Worm (Caenorhabditis elegans) whole organism, midembryonic: ENCODE measurements around the gene F53H2.3.

Experiments used
- T22C8.4 ChIP-seq: fragments of 200-800 bp; sonication (Bioruptor generic); IDR thresholded peaks from 2 replicates; pipeline ENCODE4 v1.3.6; 2022; ENCODE audit warnings: missing genetic modification characterization, missing compliant biosample characterization
- flt-1 ChIP-seq: fragments of 200-800 bp; sonication (Bioruptor generic); IDR thresholded peaks from 2 replicates; pipeline ENCODE4 v1.3.6; 2022; ENCODE audit warnings: missing genetic modification characterization, missing compliant biosample characterization
- klf-2 ChIP-seq: fragments of 200-800 bp; sonication (Bioruptor generic); conservative IDR thresholded peaks from 2 replicates; pipeline ENCODE4 v1.3.6; 2022; ENCODE audit warnings: missing genetic modification reagents, missing genetic modification characterization, missing compliant biosample characterization
- med-1 ChIP-seq: sonication (generic microtip); optimal IDR thresholded peaks from 2 replicates; lab custom pipeline; 2017; ENCODE audit warnings: missing genetic modification characterization, mild to moderate bottlenecking, missing compliant biosample characterization, antibody characterized with exemption, missing genetic modification reagents; ENCODE audit not compliant: insufficient read depth
- ref-1 ChIP-seq: fragments of 200-800 bp; sonication (Bioruptor generic); conservative IDR thresholded peaks from 2 replicates; pipeline ENCODE4 v1.3.6; 2022; ENCODE audit warnings: missing genetic modification reagents, missing genetic modification characterization, missing compliant biosample characterization
- ztf-23 ChIP-seq: fragments of 200-800 bp; sonication (Bioruptor generic); IDR thresholded peaks from 2 replicates; pipeline ENCODE4 v1.3.6; 2022; ENCODE audit warnings: missing genetic modification reagents, missing genetic modification characterization, missing compliant biosample characterization

ce11 chrV:20356472-20356871 is 55.1 kb downstream of the F53H2.3 start, which contains the start of gene grd-11:
- TF ChIP-seq klf-2 (GFP tag; lab: Robert Waterston, UW) (no peak), ztf-23 (GFP tag; lab: Robert Waterston, UW) (no peak), flt-1 (GFP tag; lab: Robert Waterston, UW) (no peak), med-1 (no peak), T22C8.4 (GFP tag; lab: Robert Waterston, UW) (no peak), ref-1 (GFP tag; lab: Robert Waterston, UW) (no peak)
